Worm (Caenorhabditis elegans): ENCODE results near the gene pap-3.

DNA sequence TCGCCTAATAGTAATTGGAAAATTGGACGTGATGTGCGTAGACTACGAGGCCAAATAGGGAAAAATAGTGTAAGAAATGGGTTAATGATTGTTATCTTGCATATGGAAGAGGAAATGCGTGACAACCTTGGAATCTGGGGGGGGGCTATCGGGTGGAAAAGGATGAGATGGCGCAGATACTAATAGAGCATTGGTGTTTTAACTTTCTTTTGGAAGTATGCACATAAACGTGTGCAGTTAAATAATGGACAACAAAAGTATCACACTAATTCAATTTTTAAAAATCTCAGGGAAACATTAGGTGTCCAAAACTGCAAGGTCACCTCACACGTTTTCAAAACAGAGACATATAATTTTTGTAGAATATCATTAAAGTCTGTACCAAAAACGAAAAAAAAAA, 3.4 kb upstream of the pap-3 start, which contains the start of gene Y6D1A.2:
- no peak for TF ChIP-seq unc-62 (GFP tag; optimal IDR thresholded peaks at IDR 0.05)
- TF ChIP-seq mdl-1 (tag; optimal IDR thresholded peaks at IDR 0.05) = no peak
- no peak for TF ChIP-seq ceh-16 (tag; optimal IDR thresholded peaks at IDR 0.05)
- TF ChIP-seq ztf-11 (tag; optimal IDR thresholded peaks at IDR 0.05) = no peak
- TF ChIP-seq aly-2 (tag; optimal IDR thresholded peaks at IDR 0.05) = no peak
- no peak for TF ChIP-seq ceh-82 (tag; optimal IDR thresholded peaks at IDR 0.05)
- TF ChIP-seq nhr-11 (tag; optimal IDR thresholded peaks at IDR 0.05) = no peak
- TF ChIP-seq ZK546.5 (tag; optimal IDR thresholded peaks at IDR 0.05) = no peak
- TF ChIP-seq elt-1 (tag; optimal IDR thresholded peaks at IDR 0.05) = no peak
- TF ChIP-seq snpc-4 (tag; optimal IDR thresholded peaks at IDR 0.05) = no peak
- no peak for TF ChIP-seq ama-1 (optimal IDR thresholded peaks at IDR 0.05)
